Fruit fly (Drosophila melanogaster) whole organism, embryonic: ENCODE data around the gene Dmtn.

Experiments used
- Blimp-1 ChIP-seq: fragments of 200-800 bp; sonication (Bioruptor generic); optimal IDR thresholded peaks from 3 replicates; lab custom pipeline; 2018; ENCODE audit warnings: missing biosample characterization, missing genetic modification characterization, mild to moderate bottlenecking, moderate library complexity, missing genetic modification reagents
- CG4617 ChIP-seq: fragments of 200-800 bp; sonication (Bioruptor generic); optimal IDR thresholded peaks from 3 replicates; lab custom pipeline; 2016; ENCODE audit warnings: missing biosample characterization, missing genetic modification characterization, borderline replicate concordance
- CG6854 ChIP-seq: fragments of 200-800 bp; sonication (Bioruptor generic); optimal IDR thresholded peaks from 3 replicates; lab custom pipeline; 2017; ENCODE audit warnings: missing biosample characterization, mild to moderate bottlenecking, missing genetic modification characterization
- H15 ChIP-seq: fragments of 200-800 bp; sonication (Bioruptor generic); IDR thresholded peaks from 3 replicates; pipeline ENCODE4 v1.3.6; 2022; ENCODE audit warnings: missing biosample characterization, missing genetic modification characterization
- Myb ChIP-seq: fragments of 200-800 bp; sonication (Bioruptor generic); optimal IDR thresholded peaks from 2 replicates; lab custom pipeline; 2016; ENCODE audit warnings: missing biosample characterization, missing genetic modification characterization
- Sox102F ChIP-seq: fragments of 200-800 bp; sonication (Bioruptor generic); optimal IDR thresholded peaks from 2 replicates; lab custom pipeline; 2018; ENCODE audit warnings: missing biosample characterization, mild to moderate bottlenecking, missing genetic modification characterization, moderate library complexity
- Usf ChIP-seq: fragments of 200-800 bp; sonication (Bioruptor generic); optimal IDR thresholded peaks from 2 replicates; lab custom pipeline; 2017; ENCODE audit warnings: missing genotype, missing biosample characterization, missing genetic modification characterization
- bigmax ChIP-seq: fragments of 200-800 bp; sonication (Bioruptor generic); optimal IDR thresholded peaks from 2 replicates; lab custom pipeline; 2018; ENCODE audit warnings: missing biosample characterization, mild to moderate bottlenecking, missing genetic modification characterization
- grau ChIP-seq: fragments of 200-800 bp; optimal IDR thresholded peaks from 3 replicates; lab custom pipeline; 2019; ENCODE audit warnings: missing biosample characterization, mild to moderate bottlenecking, missing genetic modification characterization, moderate library complexity
- lilli ChIP-seq: fragments of 200-800 bp; sonication (Bioruptor generic); optimal IDR thresholded peaks from 3 replicates; lab custom pipeline; 2016; ENCODE audit warnings: missing biosample characterization, missing genetic modification characterization
- nerfin-1 ChIP-seq: fragments of 200-800 bp; sonication (Bioruptor generic); optimal IDR thresholded peaks from 3 replicates; lab custom pipeline; 2019; ENCODE audit warnings: missing biosample characterization, mild to moderate bottlenecking, missing genetic modification characterization, moderate library complexity
- psq ChIP-seq: fragments of 200-800 bp; sonication (Bioruptor generic); optimal IDR thresholded peaks from 2 replicates; lab custom pipeline; 2017; ENCODE audit warnings: missing biosample characterization, missing genetic modification characterization
- unpg ChIP-seq: fragments of 200-800 bp; sonication (Bioruptor generic); optimal IDR thresholded peaks from 3 replicates; lab custom pipeline; 2018; ENCODE audit warnings: missing biosample characterization, mild to moderate bottlenecking, missing genetic modification characterization, moderate library complexity

DNA sequence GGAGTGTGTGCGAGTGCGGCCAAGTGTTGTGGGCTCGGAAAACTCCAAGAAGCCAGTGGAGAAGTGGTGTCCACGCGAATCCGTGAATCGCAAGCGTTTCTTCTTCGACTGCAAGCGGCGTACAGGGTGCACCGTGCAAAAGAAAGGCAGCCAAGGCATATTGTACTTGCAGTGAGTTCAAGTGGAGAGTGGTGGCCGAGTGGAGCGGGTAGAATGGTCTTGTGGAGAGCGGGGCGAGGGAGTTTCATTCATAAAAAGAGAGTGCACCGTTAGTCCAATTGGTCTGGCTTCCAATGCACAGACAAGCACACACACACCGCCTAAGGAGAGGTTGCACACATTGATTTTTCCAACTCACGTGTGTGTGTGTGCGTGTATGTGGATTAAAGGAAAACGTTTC, 54.5 kb downstream of the Dmtn start:
- TF ChIP-seq nerfin-1 (tag; lab: Kevin White, UChicago) (no peak), CG6854 (no peak), CG4617 (peak; percentile 72), unpg (GFP tag; lab: Kevin White, UChicago) (no peak), Blimp-1 (GFP tag; lab: Kevin White, UChicago) (no peak), bigmax (GFP tag; lab: Kevin White, UChicago) (no peak), Sox102F (GFP tag; lab: Kevin White, UChicago) (no peak), grau (tag; lab: Kevin White, UChicago) (no peak), lilli (no peak), psq (GFP tag; lab: Kevin White, UChicago) (no peak), Myb (GFP tag; lab: Kevin White, UChicago) (no peak), Usf (GFP tag; lab: Kevin White, UChicago) (no peak), H15 (GFP tag; lab: Robert Waterston, UW) (no peak)
